2 worm cellular contexts compared by ENCODE assay signal in genomic region chrX:14476625-14477257, ce11.
A peak's percentile ranks its signal among the peaks of the same experiment; 100 is the strongest.
TF ChIP-seq lines count a peak whose summit lies in the region.

No protein-coding gene starts in this region.

TF ChIP-seq in whole organism, L1 larva, 84 proteins besides CTCF, POLR2A, EP300 and RAD21 (continued from another document):
- TF ChIP-seq pax-3 (tag; optimal IDR thresholded peaks at IDR 0.05; lab: Kevin White, UChicago) = no peak

TF ChIP-seq in whole organism, L4 larva, 104 proteins besides CTCF, POLR2A, EP300 and RAD21 (continued from another document):
- 0 out of 2 replicates have a peak, but pooled peaks have one; percentile 54 for TF ChIP-seq daf-8 (GFP tag; IDR thresholded peaks at IDR 0.05; lab: Robert Waterston, UW)
- TF ChIP-seq arid-1 (GFP tag; conservative IDR thresholded peaks at IDR 0.05; lab: Robert Waterston, UW) = no peak
- no peak for TF ChIP-seq hlh-11 (tag; optimal IDR thresholded peaks at IDR 0.05; lab: Kevin White, UChicago)
- TF ChIP-seq zip-2 (tag; optimal IDR thresholded peaks at IDR 0.05; lab: Kevin White, UChicago) = peak; percentile 100
- peak; percentile 39 for TF ChIP-seq sdz-12 (GFP tag; optimal IDR thresholded peaks at IDR 0.05; lab: Kevin White, UChicago)
- no peak for TF ChIP-seq ztf-11 (tag; optimal IDR thresholded peaks at IDR 0.05; lab: Kevin White, UChicago)
- TF ChIP-seq ceh-20 (GFP tag; IDR thresholded peaks at IDR 0.05; lab: Robert Waterston, UW) = no peak; the same call in 1 of the 2 replicates
TF ChIP-seq in whole organism, L4 larva: peak in this region for 42.
